Fruit fly (Drosophila melanogaster) whole organism, pupa: Measurements from ENCODE around the gene mbt.

Experiments used
- CG10348 ChIP-seq: fragments of 200-800 bp; sonication (Bioruptor generic); IDR thresholded peaks from 2 replicates; pipeline ENCODE4 v1.3.6; 2022; ENCODE audit warnings: missing biosample characterization, missing genetic modification characterization
- CG12605 ChIP-seq: fragments of 200-800 bp; sonication (Bioruptor generic); IDR thresholded peaks from 2 replicates; pipeline ENCODE4 v1.3.6; 2022; ENCODE audit warnings: missing biosample characterization, missing genetic modification characterization
- CG13204 ChIP-seq: fragments of 200-800 bp; sonication (Bioruptor generic); optimal IDR thresholded peaks from 2 replicates; lab custom pipeline; 2018; ENCODE audit warnings: missing biosample characterization, mild to moderate bottlenecking, missing genetic modification characterization, moderate library complexity
- CG14655 ChIP-seq: fragments of 200-800 bp; sonication (Bioruptor generic); optimal IDR thresholded peaks from 3 replicates; lab custom pipeline; 2017; ENCODE audit warnings: mild to moderate bottlenecking, missing biosample characterization, missing genetic modification reagents, missing genetic modification characterization
- CG15710 ChIP-seq: fragments of 200-800 bp; sonication (Bioruptor generic); optimal IDR thresholded peaks from 2 replicates; lab custom pipeline; 2018; ENCODE audit warnings: missing biosample characterization, mild to moderate bottlenecking, missing genetic modification characterization, moderate library complexity
- CG17806 ChIP-seq: fragments of 200-800 bp; sonication (Bioruptor generic); optimal IDR thresholded peaks from 2 replicates; lab custom pipeline; 2018; ENCODE audit warnings: missing biosample characterization, mild to moderate bottlenecking, missing genetic modification characterization, moderate library complexity
- CG32121 ChIP-seq: fragments of 200-800 bp; sonication (Bioruptor generic); IDR thresholded peaks from 2 replicates; pipeline ENCODE4 v1.3.6; 2022; ENCODE audit warnings: missing biosample characterization, missing genetic modification characterization
- CG34367 ChIP-seq: fragments of 200-800 bp; sonication (Bioruptor generic); optimal IDR thresholded peaks from 2 replicates; lab custom pipeline; 2018; ENCODE audit warnings: missing biosample characterization, mild to moderate bottlenecking, missing genetic modification characterization
- CG4496 ChIP-seq: fragments of 200-800 bp; sonication (Bioruptor generic); IDR thresholded peaks from 3 replicates; pipeline ENCODE4 v1.3.6; 2022; ENCODE audit warnings: missing biosample characterization, missing genetic modification characterization
- CG8159 ChIP-seq: fragments of 200-800 bp; sonication (Bioruptor generic); optimal IDR thresholded peaks from 3 replicates; lab custom pipeline; 2018; ENCODE audit warnings: missing biosample characterization, mild to moderate bottlenecking, missing genetic modification characterization, moderate library complexity
- CG8301 ChIP-seq: fragments of 200-800 bp; sonication (Bioruptor generic); optimal IDR thresholded peaks from 2 replicates; lab custom pipeline; 2018; ENCODE audit warnings: missing biosample characterization, mild to moderate bottlenecking, missing genetic modification characterization
- CG9948 ChIP-seq: fragments of 200-800 bp; sonication (Bioruptor generic); optimal IDR thresholded peaks from 2 replicates; lab custom pipeline; 2018; ENCODE audit warnings: missing biosample characterization, mild to moderate bottlenecking, missing genetic modification characterization, moderate library complexity
- D1 ChIP-seq: fragments of 200-800 bp; sonication (Bioruptor generic); optimal IDR thresholded peaks from 2 replicates; lab custom pipeline; 2018; ENCODE audit warnings: missing biosample characterization, mild to moderate bottlenecking, missing genetic modification characterization, moderate library complexity
- EcR ChIP-seq: fragments of 200-800 bp; sonication (Bioruptor generic); optimal IDR thresholded peaks from 3 replicates; lab custom pipeline; 2019; ENCODE audit warnings: missing biosample characterization, missing genetic modification characterization, mild to moderate bottlenecking, moderate library complexity, missing genetic modification reagents
- Ets98B ChIP-seq: fragments of 200-800 bp; sonication (Bioruptor generic); IDR thresholded peaks from 2 replicates; pipeline ENCODE4 v1.3.6; 2022; ENCODE audit warnings: missing biosample characterization, missing genetic modification characterization
- Pif1A ChIP-seq: fragments of 200-800 bp; sonication (Bioruptor generic); optimal IDR thresholded peaks from 3 replicates; lab custom pipeline; 2016; ENCODE audit warnings: missing biosample characterization, missing genetic modification characterization
- Pif1B ChIP-seq: fragments of 200-800 bp; sonication (Bioruptor generic); optimal IDR thresholded peaks from 3 replicates; lab custom pipeline; 2016; ENCODE audit warnings: missing biosample characterization, missing genetic modification characterization
- Snoo ChIP-seq: fragments of 200-800 bp; sonication (Bioruptor generic); optimal IDR thresholded peaks from 3 replicates; lab custom pipeline; 2017; ENCODE audit warnings: missing biosample characterization, mild to moderate bottlenecking, missing genetic modification characterization, inconsistent platforms
- fd96Ca ChIP-seq: fragments of 200-800 bp; sonication (Bioruptor generic); IDR thresholded peaks from 3 replicates; pipeline ENCODE4 v1.3.6; 2022; ENCODE audit warnings: missing biosample characterization, missing genetic modification characterization
- gl ChIP-seq: fragments of 200-800 bp; sonication (Bioruptor generic); optimal IDR thresholded peaks from 2 replicates; lab custom pipeline; 2018; ENCODE audit warnings: missing biosample characterization, mild to moderate bottlenecking, missing genetic modification characterization
- rn ChIP-seq: fragments of 200-800 bp; sonication (Bioruptor generic); IDR thresholded peaks from 2 replicates; pipeline ENCODE4 v1.3.6; 2022; ENCODE audit warnings: missing biosample characterization, missing genetic modification characterization

Gene mbt

dm6 chrX:16621462-16621861, 11.0 kb downstream of the mbt start, which contains the start of gene CG9782:
TSS of gene CG9782 (minus strand) at chrX:16621589.
- TF ChIP-seq D1 (tag; lab: Kevin White, UChicago): no peak
- no peak for TF ChIP-seq CG9948 (tag; lab: Kevin White, UChicago)
- TF ChIP-seq CG14655: no peak
- TF ChIP-seq gl (tag; lab: Kevin White, UChicago): no peak
- TF ChIP-seq Pif1A (GFP tag; lab: Kevin White, UChicago): no peak
- no peak for TF ChIP-seq Snoo (tag; lab: Kevin White, UChicago)
- TF ChIP-seq CG32121 (GFP tag; lab: Robert Waterston, UW): no peak
- no peak for TF ChIP-seq Pif1B (GFP tag; lab: Kevin White, UChicago)
- no peak for TF ChIP-seq CG10348
- peak; percentile 32; the same call in 1 of the 2 replicates for TF ChIP-seq Ets98B (GFP tag; lab: Robert Waterston, UW)
- TF ChIP-seq rn (GFP tag; lab: Robert Waterston, UW): no peak
- no peak for TF ChIP-seq fd96Ca (GFP tag; lab: Robert Waterston, UW)
- TF ChIP-seq CG8301 (tag; lab: Kevin White, UChicago): no peak
- TF ChIP-seq EcR (GFP tag; lab: Kevin White, UChicago): peak; percentile 62
- no peak for TF ChIP-seq CG17806 (tag; lab: Kevin White, UChicago)
- TF ChIP-seq CG34367 (tag; lab: Kevin White, UChicago): no peak
- no peak for TF ChIP-seq CG15710 (tag; lab: Kevin White, UChicago)
- TF ChIP-seq CG8159: no peak
- no peak for TF ChIP-seq CG12605
- TF ChIP-seq CG13204 (GFP tag; lab: Kevin White, UChicago): peak; percentile 99
- TF ChIP-seq CG4496: peak; percentile 33; the same call in 1 of the 3 replicates

dm6 chrX:16623524-16623923, 13.0 kb downstream of the mbt start:
- TF ChIP-seq Pif1B (GFP tag; lab: Kevin White, UChicago) (no peak), CG34367 (tag; lab: Kevin White, UChicago) (no peak), Ets98B (GFP tag; lab: Robert Waterston, UW) (no peak), CG10348 (no peak), fd96Ca (GFP tag; lab: Robert Waterston, UW) (no peak), gl (tag; lab: Kevin White, UChicago) (no peak), rn (GFP tag; lab: Robert Waterston, UW) (no peak), CG8159 (no peak), CG12605 (no peak), CG17806 (tag; lab: Kevin White, UChicago) (no peak), D1 (tag; lab: Kevin White, UChicago) (no peak), Snoo (tag; lab: Kevin White, UChicago) (no peak), CG15710 (tag; lab: Kevin White, UChicago) (no peak), CG9948 (tag; lab: Kevin White, UChicago) (no peak), CG32121 (GFP tag; lab: Robert Waterston, UW) (no peak)

- TF ChIP-seq fd96Ca (GFP tag; lab: Robert Waterston, UW) (no peak), Pif1A (GFP tag; lab: Kevin White, UChicago) (no peak), CG34367 (tag; lab: Kevin White, UChicago) (no peak), CG10348 (no peak), CG13204 (GFP tag; lab: Kevin White, UChicago) (no peak), Snoo (tag; lab: Kevin White, UChicago) (no peak), CG15710 (tag; lab: Kevin White, UChicago) (no peak), gl (tag; lab: Kevin White, UChicago) (no peak), CG12605 (no peak), rn (GFP tag; lab: Robert Waterston, UW) (no peak), CG8301 (tag; lab: Kevin White, UChicago) (no peak), D1 (tag; lab: Kevin White, UChicago) (no peak), Pif1B (GFP tag; lab: Kevin White, UChicago) (no peak), CG17806 (tag; lab: Kevin White, UChicago) (no peak), CG32121 (GFP tag; lab: Robert Waterston, UW) (no peak), CG9948 (tag; lab: Kevin White, UChicago) (no peak), CG8159 (no peak), CG14655 (no peak), EcR (GFP tag; lab: Kevin White, UChicago) (no peak), CG4496 (no peak)
These were observed 14.0 kb downstream of the mbt start for dm6 chrX:16624519-16624918.

- TF ChIP-seq EcR (GFP tag; lab: Kevin White, UChicago) (no peak), CG8301 (tag; lab: Kevin White, UChicago) (no peak)
- TF ChIP-seq, all 21 proteins: peak for 0
These were observed 21.6 kb downstream of the mbt start, which contains the start of gene CG9777 for dm6 chrX:16632135-16632534. TSS of gene CG9777 (minus strand) at chrX:16632235.

- TF ChIP-seq CG34367 (tag; lab: Kevin White, UChicago): no peak
- peak; percentile 21 for TF ChIP-seq CG8159
- no peak for TF ChIP-seq Pif1B (GFP tag; lab: Kevin White, UChicago)
- no peak for TF ChIP-seq CG9948 (tag; lab: Kevin White, UChicago)
- TF ChIP-seq CG12605: peak; percentile 34; the same call in 1 of the 2 replicates
- TF ChIP-seq rn (GFP tag; lab: Robert Waterston, UW): peak; percentile 2; the same call in 1 of the 2 replicates
- TF ChIP-seq gl (tag; lab: Kevin White, UChicago): peak; percentile 63
- no peak for TF ChIP-seq Snoo (tag; lab: Kevin White, UChicago)
- peak; percentile 30; the same call in 1 of the 2 replicates for TF ChIP-seq Ets98B (GFP tag; lab: Robert Waterston, UW)
- TF ChIP-seq D1 (tag; lab: Kevin White, UChicago): no peak
- TF ChIP-seq CG17806 (tag; lab: Kevin White, UChicago): no peak
- TF ChIP-seq CG32121 (GFP tag; lab: Robert Waterston, UW): peak; percentile 65
- peak; percentile 32 for TF ChIP-seq EcR (GFP tag; lab: Kevin White, UChicago)
- TF ChIP-seq CG15710 (tag; lab: Kevin White, UChicago): peak; percentile 8
- TF ChIP-seq CG8301 (tag; lab: Kevin White, UChicago): peak; percentile 10
- TF ChIP-seq CG10348: no peak
- peak; percentile 65; the same call in 2 of the 3 replicates for TF ChIP-seq CG4496
- TF ChIP-seq Pif1A (GFP tag; lab: Kevin White, UChicago): no peak
- peak; percentile 71 for TF ChIP-seq CG14655
- TF ChIP-seq fd96Ca (GFP tag; lab: Robert Waterston, UW): peak; percentile 66; the same call in 2 of the 3 replicates
- TF ChIP-seq CG13204 (GFP tag; lab: Kevin White, UChicago): peak; percentile 41
These were observed 22.9 kb downstream of the mbt start for dm6 chrX:16633181-16633957.
